Fruit fly (Drosophila melanogaster) whole organism, pupa: Measurements from ENCODE around the gene scw.

Source experiments
- CG10348 ChIP-seq: fragments of 200-800 bp; sonication (Bioruptor generic); IDR thresholded peaks from 2 replicates; pipeline ENCODE4 v1.3.6; 2022; ENCODE audit warnings: missing biosample characterization, missing genetic modification characterization
- CG12605 ChIP-seq: fragments of 200-800 bp; sonication (Bioruptor generic); IDR thresholded peaks from 2 replicates; pipeline ENCODE4 v1.3.6; 2022; ENCODE audit warnings: missing biosample characterization, missing genetic modification characterization
- CG13204 ChIP-seq: fragments of 200-800 bp; sonication (Bioruptor generic); optimal IDR thresholded peaks from 2 replicates; lab custom pipeline; 2018; ENCODE audit warnings: missing biosample characterization, mild to moderate bottlenecking, missing genetic modification characterization, moderate library complexity
- CG14655 ChIP-seq: fragments of 200-800 bp; sonication (Bioruptor generic); optimal IDR thresholded peaks from 3 replicates; lab custom pipeline; 2017; ENCODE audit warnings: mild to moderate bottlenecking, missing biosample characterization, missing genetic modification reagents, missing genetic modification characterization
- CG15710 ChIP-seq: fragments of 200-800 bp; sonication (Bioruptor generic); optimal IDR thresholded peaks from 2 replicates; lab custom pipeline; 2018; ENCODE audit warnings: missing biosample characterization, mild to moderate bottlenecking, missing genetic modification characterization, moderate library complexity
- CG17806 ChIP-seq: fragments of 200-800 bp; sonication (Bioruptor generic); optimal IDR thresholded peaks from 2 replicates; lab custom pipeline; 2018; ENCODE audit warnings: missing biosample characterization, mild to moderate bottlenecking, missing genetic modification characterization, moderate library complexity
- CG32121 ChIP-seq: fragments of 200-800 bp; sonication (Bioruptor generic); IDR thresholded peaks from 2 replicates; pipeline ENCODE4 v1.3.6; 2022; ENCODE audit warnings: missing biosample characterization, missing genetic modification characterization
- CG34367 ChIP-seq: fragments of 200-800 bp; sonication (Bioruptor generic); optimal IDR thresholded peaks from 2 replicates; lab custom pipeline; 2018; ENCODE audit warnings: missing biosample characterization, mild to moderate bottlenecking, missing genetic modification characterization
- CG4496 ChIP-seq: fragments of 200-800 bp; sonication (Bioruptor generic); IDR thresholded peaks from 3 replicates; pipeline ENCODE4 v1.3.6; 2022; ENCODE audit warnings: missing biosample characterization, missing genetic modification characterization
- CG8159 ChIP-seq: fragments of 200-800 bp; sonication (Bioruptor generic); optimal IDR thresholded peaks from 3 replicates; lab custom pipeline; 2018; ENCODE audit warnings: missing biosample characterization, mild to moderate bottlenecking, missing genetic modification characterization, moderate library complexity
- CG8301 ChIP-seq: fragments of 200-800 bp; sonication (Bioruptor generic); optimal IDR thresholded peaks from 2 replicates; lab custom pipeline; 2018; ENCODE audit warnings: missing biosample characterization, mild to moderate bottlenecking, missing genetic modification characterization
- CG9948 ChIP-seq: fragments of 200-800 bp; sonication (Bioruptor generic); optimal IDR thresholded peaks from 2 replicates; lab custom pipeline; 2018; ENCODE audit warnings: missing biosample characterization, mild to moderate bottlenecking, missing genetic modification characterization, moderate library complexity
- D1 ChIP-seq: fragments of 200-800 bp; sonication (Bioruptor generic); optimal IDR thresholded peaks from 2 replicates; lab custom pipeline; 2018; ENCODE audit warnings: missing biosample characterization, mild to moderate bottlenecking, missing genetic modification characterization, moderate library complexity
- EcR ChIP-seq: fragments of 200-800 bp; sonication (Bioruptor generic); optimal IDR thresholded peaks from 3 replicates; lab custom pipeline; 2019; ENCODE audit warnings: missing biosample characterization, missing genetic modification characterization, mild to moderate bottlenecking, moderate library complexity, missing genetic modification reagents
- Ets98B ChIP-seq: fragments of 200-800 bp; sonication (Bioruptor generic); IDR thresholded peaks from 2 replicates; pipeline ENCODE4 v1.3.6; 2022; ENCODE audit warnings: missing biosample characterization, missing genetic modification characterization
- Pif1A ChIP-seq: fragments of 200-800 bp; sonication (Bioruptor generic); optimal IDR thresholded peaks from 3 replicates; lab custom pipeline; 2016; ENCODE audit warnings: missing biosample characterization, missing genetic modification characterization
- Pif1B ChIP-seq: fragments of 200-800 bp; sonication (Bioruptor generic); optimal IDR thresholded peaks from 3 replicates; lab custom pipeline; 2016; ENCODE audit warnings: missing biosample characterization, missing genetic modification characterization
- Snoo ChIP-seq: fragments of 200-800 bp; sonication (Bioruptor generic); optimal IDR thresholded peaks from 3 replicates; lab custom pipeline; 2017; ENCODE audit warnings: missing biosample characterization, mild to moderate bottlenecking, missing genetic modification characterization, inconsistent platforms
- fd96Ca ChIP-seq: fragments of 200-800 bp; sonication (Bioruptor generic); IDR thresholded peaks from 3 replicates; pipeline ENCODE4 v1.3.6; 2022; ENCODE audit warnings: missing biosample characterization, missing genetic modification characterization
- gl ChIP-seq: fragments of 200-800 bp; sonication (Bioruptor generic); optimal IDR thresholded peaks from 2 replicates; lab custom pipeline; 2018; ENCODE audit warnings: missing biosample characterization, mild to moderate bottlenecking, missing genetic modification characterization
- rn ChIP-seq: fragments of 200-800 bp; sonication (Bioruptor generic); IDR thresholded peaks from 2 replicates; pipeline ENCODE4 v1.3.6; 2022; ENCODE audit warnings: missing biosample characterization, missing genetic modification characterization

The scw gene

DNA sequence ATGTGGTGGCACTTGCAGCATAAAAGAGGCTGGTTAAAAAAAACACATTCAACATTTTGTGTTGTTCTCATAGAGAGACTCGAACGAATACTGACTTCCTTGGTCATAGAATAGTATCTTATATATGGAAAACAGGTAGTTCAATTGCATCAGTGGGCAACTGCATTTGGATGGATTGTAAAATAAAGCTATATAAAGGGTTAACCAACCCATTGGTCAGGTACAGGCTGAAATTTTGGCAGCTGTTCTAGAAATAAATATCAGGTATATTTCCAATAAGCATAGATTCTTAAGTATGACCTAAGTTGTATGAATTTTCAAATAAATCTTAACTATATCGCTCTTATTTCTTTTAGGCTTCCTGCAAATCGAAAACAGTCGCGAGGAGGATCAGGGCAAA lies at the start of gene scw:
Gene scw, minus strand, starts transcription at position 101 of the 400 bp plus-strand sequence.
- TF ChIP-seq Snoo (tag; lab: Kevin White, UChicago) (no peak), CG10348 (no peak), CG14655 (GFP tag; lab: Kevin White, UChicago) (no peak), CG34367 (tag; lab: Kevin White, UChicago) (no peak), EcR (GFP tag; lab: Kevin White, UChicago) (no peak), D1 (no peak), Ets98B (GFP tag; lab: Robert Waterston, UW) (no peak), Pif1B (GFP tag; lab: Kevin White, UChicago) (no peak), CG17806 (no peak), rn (GFP tag; lab: Robert Waterston, UW) (no peak), Pif1A (no peak), CG9948 (tag; lab: Kevin White, UChicago) (no peak), CG12605 (no peak), gl (tag; lab: Kevin White, UChicago) (no peak), CG32121 (GFP tag; lab: Robert Waterston, UW) (no peak), CG8159 (tag; lab: Kevin White, UChicago) (no peak), CG4496 (no peak)

DNA sequence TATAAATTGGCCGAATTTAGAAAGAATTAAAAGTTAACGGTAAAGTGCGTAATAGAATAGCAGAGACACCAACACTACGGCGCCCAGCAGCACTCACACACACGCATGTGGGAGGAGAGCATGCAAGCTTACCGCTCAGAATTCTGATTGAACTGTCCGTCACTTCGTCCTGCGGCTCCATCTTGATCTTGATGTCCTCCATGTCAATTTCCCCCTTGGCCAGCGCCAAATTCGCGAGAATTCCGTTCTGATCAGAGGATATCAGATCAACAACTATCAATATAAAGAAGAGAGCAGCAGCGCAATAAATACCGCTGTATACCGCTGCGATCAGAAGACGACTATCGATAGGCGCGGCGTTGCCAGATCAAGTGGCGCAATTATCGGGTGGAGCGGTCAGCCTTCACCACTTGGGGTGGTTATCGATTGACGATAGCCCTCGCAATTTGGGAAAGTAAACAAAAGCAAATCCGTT lies 34.9 kb upstream of the scw start, which contains the start of the genes CG10462 and Nf-YB:
Gene CG10462, minus strand, starts transcription at position 346 of the 475 bp plus-strand sequence.
Gene Nf-YB, plus strand, starts transcription at position 410 of the 475 bp plus-strand sequence.
- TF ChIP-seq Pif1A (no peak), CG9948 (tag; lab: Kevin White, UChicago) (no peak), CG14655 (GFP tag; lab: Kevin White, UChicago) (no peak), Snoo (tag; lab: Kevin White, UChicago) (no peak), CG10348 (no peak), CG8301 (no peak), D1 (no peak), CG8159 (tag; lab: Kevin White, UChicago) (no peak), CG13204 (GFP tag; lab: Kevin White, UChicago) (no peak), Ets98B (GFP tag; lab: Robert Waterston, UW) (no peak), fd96Ca (GFP tag; lab: Robert Waterston, UW) (no peak), CG4496 (no peak)

- TF ChIP-seq Ets98B (GFP tag; lab: Robert Waterston, UW) (0 out of 2 replicates have a peak, but pooled peaks have one; percentile 9), CG12605 (no peak), gl (tag; lab: Kevin White, UChicago) (no peak)
Measured at dm6 chr2L:19722517-19722916, 21.7 kb upstream of the scw start.

dm6 chr2L:19682533-19682932 lies 18.2 kb downstream of the scw start:
- no peak for TF ChIP-seq rn (GFP tag; lab: Robert Waterston, UW)
- TF ChIP-seq D1: no peak
- no peak for TF ChIP-seq CG32121 (GFP tag; lab: Robert Waterston, UW)
- TF ChIP-seq CG8301: no peak
- no peak for TF ChIP-seq gl (tag; lab: Kevin White, UChicago)
- no peak for TF ChIP-seq CG12605
- no peak for TF ChIP-seq CG4496
- no peak for TF ChIP-seq CG9948 (tag; lab: Kevin White, UChicago)
- no peak for TF ChIP-seq Pif1B (GFP tag; lab: Kevin White, UChicago)
- no peak for TF ChIP-seq CG15710
- TF ChIP-seq Snoo (tag; lab: Kevin White, UChicago): no peak
- TF ChIP-seq CG13204 (GFP tag; lab: Kevin White, UChicago): no peak
- TF ChIP-seq CG10348: no peak

dm6 chr2L:19678347-19678746 lies 22.4 kb downstream of the scw start:
- TF ChIP-seq Snoo (tag; lab: Kevin White, UChicago) (no peak), D1 (no peak), fd96Ca (GFP tag; lab: Robert Waterston, UW) (no peak), CG15710 (no peak), Ets98B (GFP tag; lab: Robert Waterston, UW) (no peak), CG9948 (tag; lab: Kevin White, UChicago) (no peak), CG8159 (tag; lab: Kevin White, UChicago) (no peak), CG4496 (no peak), CG14655 (GFP tag; lab: Kevin White, UChicago) (no peak)
